Worm (Caenorhabditis elegans) whole organism, L4 larva: ENCODE measurements around the gene Y105C5B.1413.

Experiments used
- ceh-62 ChIP-seq: sonication (generic microtip); optimal IDR thresholded peaks from 2 replicates; lab custom pipeline; 2017; ENCODE audit warnings: missing biosample characterization, missing genetic modification characterization
- dve-1 ChIP-seq: sonication (generic microtip); optimal IDR thresholded peaks from 2 replicates; lab custom pipeline; 2017; ENCODE audit warnings: antibody characterized with exemption, mild to moderate bottlenecking, missing genetic modification characterization, missing compliant biosample characterization; ENCODE audit not compliant: insufficient read depth
- ztf-11 ChIP-seq: fragments of 150-350 bp; optimal IDR thresholded peaks from 2 replicates; lab custom pipeline; 2014; ENCODE audit warnings: missing biosample characterization, missing genetic modification characterization

DNA sequence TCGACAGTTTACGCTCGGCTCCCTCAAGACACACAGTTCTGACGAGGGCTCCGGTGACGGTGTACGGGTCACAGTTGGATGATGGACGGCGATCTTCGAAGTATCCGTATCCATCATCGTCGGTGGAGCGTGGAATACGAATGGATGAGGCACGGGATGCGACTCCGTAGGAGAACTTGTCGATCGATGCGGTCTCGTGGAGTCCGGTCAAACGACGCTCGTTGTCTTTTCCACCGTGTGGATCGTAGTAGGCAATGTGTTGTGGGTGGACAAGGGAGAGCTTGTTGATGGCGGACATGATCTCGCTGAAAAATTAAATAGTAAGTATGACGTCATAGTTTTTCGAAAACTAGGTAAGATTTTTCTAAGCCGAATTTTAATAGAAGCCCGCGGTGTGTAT lies 16.5 kb downstream of the Y105C5B.1413 start:
- no peak for TF ChIP-seq dve-1 (tag; lab: Kevin White, UChicago)
- no peak for TF ChIP-seq ceh-62 (tag; lab: Kevin White, UChicago)
- TF ChIP-seq ztf-11 (tag; lab: Kevin White, UChicago) = no peak
